Fruit fly (Drosophila melanogaster) Kc167 (cell line): ENCODE measurements around the gene CG5026.

Experiments
- Myc ChIP-seq: fragments of >200 bp; optimal IDR thresholded peaks from 2 replicates; lab custom pipeline; 2017; ENCODE audit warnings: missing external identifiers
- Sin3A ChIP-seq: fragments of >200 bp; optimal IDR thresholded peaks from 2 replicates; lab custom pipeline; 2018; ENCODE audit warnings: missing external identifiers
- h ChIP-seq: fragments of >200 bp; optimal IDR thresholded peaks from 3 replicates; lab custom pipeline; 2018; ENCODE audit warnings: missing external identifiers
- insv ChIP-seq: fragments of >200 bp; optimal IDR thresholded peaks from 3 replicates; lab custom pipeline; 2018; ENCODE audit warnings: missing external identifiers
- psq ChIP-seq: fragments of >200 bp; optimal IDR thresholded peaks from 2 replicates; lab custom pipeline; 2017; ENCODE audit warnings: missing external identifiers
- ttk ChIP-seq: sonication (Bioruptor generic); optimal IDR thresholded peaks from 2 replicates; lab custom pipeline; 2017; ENCODE audit warnings: missing external identifiers

Gene CG5026

dm6 chr3L:8997686-8998239 is 29.4 kb downstream of the CG5026 start, which contains the start of the genes smg and CG5087:
smg (minus strand) TSS chr3L:8997989.
CG5087 (plus strand) TSS chr3L:8998184.
- TF ChIP-seq ttk (lab: Kevin White, UChicago) (no peak), Sin3A (lab: Kevin White, UChicago) (no peak), Myc (lab: Kevin White, UChicago) (no peak), h (lab: Kevin White, UChicago) (no peak), psq (no peak), insv (lab: Kevin White, UChicago) (no peak)

- TF ChIP-seq Sin3A (lab: Kevin White, UChicago) (no peak), h (lab: Kevin White, UChicago) (no peak), insv (lab: Kevin White, UChicago) (no peak), ttk (lab: Kevin White, UChicago) (no peak), Myc (lab: Kevin White, UChicago) (no peak), psq (no peak)
Observed at dm6 chr3L:9002527-9002926, 34.2 kb downstream of the CG5026 start.

dm6 chr3L:9003369-9003768 is 35.0 kb downstream of the CG5026 start:
- TF ChIP-seq psq (no peak), insv (lab: Kevin White, UChicago) (no peak), Sin3A (lab: Kevin White, UChicago) (no peak), h (lab: Kevin White, UChicago) (no peak), ttk (lab: Kevin White, UChicago) (no peak), Myc (lab: Kevin White, UChicago) (no peak)

dm6 chr3L:9004788-9005246 is 36.5 kb downstream of the CG5026 start, which contains the start of gene Doc3:
Doc3 (plus strand) TSS chr3L:9005196.
- TF ChIP-seq ttk (lab: Kevin White, UChicago) = no peak
- TF ChIP-seq Sin3A (lab: Kevin White, UChicago) = no peak
- no peak for TF ChIP-seq Myc (lab: Kevin White, UChicago)
- TF ChIP-seq insv (lab: Kevin White, UChicago) = no peak
- TF ChIP-seq psq = no peak
- no peak for TF ChIP-seq h (lab: Kevin White, UChicago)

dm6 chr3L:9009738-9010137 is 41.4 kb downstream of the CG5026 start, which contains the start of gene CG5194:
CG5194 (minus strand) TSS chr3L:9009838.
- TF ChIP-seq ttk (lab: Kevin White, UChicago) (no peak), Sin3A (lab: Kevin White, UChicago) (no peak), psq (no peak), Myc (lab: Kevin White, UChicago) (no peak), insv (lab: Kevin White, UChicago) (no peak), h (lab: Kevin White, UChicago) (no peak)

- TF ChIP-seq Myc (lab: Kevin White, UChicago) = no peak
- no peak for TF ChIP-seq h (lab: Kevin White, UChicago)
- TF ChIP-seq ttk (lab: Kevin White, UChicago) = no peak
- TF ChIP-seq psq = no peak
- no peak for TF ChIP-seq Sin3A (lab: Kevin White, UChicago)
- TF ChIP-seq insv (lab: Kevin White, UChicago) = no peak
Observed at dm6 chr3L:9011485-9012389, 43.4 kb downstream of the CG5026 start.

- TF ChIP-seq Sin3A (lab: Kevin White, UChicago) (no peak), insv (lab: Kevin White, UChicago) (no peak), Myc (lab: Kevin White, UChicago) (no peak), h (lab: Kevin White, UChicago) (no peak), ttk (lab: Kevin White, UChicago) (no peak), psq (no peak)
Observed at dm6 chr3L:9013745-9014144, 45.4 kb downstream of the CG5026 start.

dm6 chr3L:9017414-9017813 is 49.1 kb downstream of the CG5026 start:
- TF ChIP-seq ttk (lab: Kevin White, UChicago) = no peak
- no peak for TF ChIP-seq Sin3A (lab: Kevin White, UChicago)
- TF ChIP-seq h (lab: Kevin White, UChicago) = no peak
- TF ChIP-seq Myc (lab: Kevin White, UChicago) = no peak
- TF ChIP-seq psq = no peak
- no peak for TF ChIP-seq insv (lab: Kevin White, UChicago)

- TF ChIP-seq ttk (lab: Kevin White, UChicago) (no peak), Sin3A (lab: Kevin White, UChicago) (no peak), psq (no peak), insv (lab: Kevin White, UChicago) (no peak), h (lab: Kevin White, UChicago) (no peak), Myc (lab: Kevin White, UChicago) (no peak)
Observed at dm6 chr3L:9019196-9019662, 50.9 kb downstream of the CG5026 start, which contains the start of gene Doc2. Doc2 (minus strand) TSS chr3L:9019246.

dm6 chr3L:9020436-9021370 is 52.4 kb downstream of the CG5026 start:
- TF ChIP-seq Sin3A (lab: Kevin White, UChicago) = no peak
- no peak for TF ChIP-seq Myc (lab: Kevin White, UChicago)
- no peak for TF ChIP-seq ttk (lab: Kevin White, UChicago)
- TF ChIP-seq h (lab: Kevin White, UChicago) = no peak
- TF ChIP-seq insv (lab: Kevin White, UChicago) = no peak
- no peak for TF ChIP-seq psq
